Fruit fly (Drosophila melanogaster) whole organism: ENCODE measurements around the gene CG31928.

ENCODE experiments used
- CG8478 ChIP-seq: fragments of >200 bp; optimal IDR thresholded peaks from 2 replicates; lab custom pipeline; 2018; ENCODE audit warnings: inconsistent platforms
- EcR ChIP-seq, 2 experiments: fragments of >200 bp; optimal IDR thresholded peaks; 2 replicates each; lab custom pipeline; 2017; ENCODE audit warnings: missing biosample characterization in 2 of 2, missing genetic modification characterization in 2 of 2, missing genetic modification reagents in 2 of 2
- pan ChIP-seq: fragments of >200 bp; optimal IDR thresholded peaks from 2 replicates; lab custom pipeline; 2017
- psq ChIP-seq: fragments of >200 bp; optimal IDR thresholded peaks from 2 replicates; lab custom pipeline; 2017

DNA sequence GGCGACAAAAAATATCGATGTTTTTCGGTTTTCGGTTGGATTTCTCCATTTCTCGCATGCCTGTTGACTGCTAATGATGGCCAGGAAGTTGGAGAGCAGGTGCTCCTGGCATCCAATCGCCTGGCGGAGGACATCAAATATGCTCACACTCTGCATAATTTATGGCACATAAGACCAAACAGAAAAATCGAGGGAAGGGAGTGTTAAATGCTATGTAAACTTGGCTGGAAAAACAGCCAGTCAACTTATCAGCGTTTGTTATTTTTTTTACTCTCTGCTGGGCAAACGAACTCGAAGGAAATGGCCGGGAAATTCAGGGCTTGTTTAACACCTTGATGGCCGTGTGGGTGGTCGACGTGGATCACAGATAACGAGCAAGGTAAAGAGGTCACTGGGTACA, 43.9 kb upstream of the CG31928 start:
- TF ChIP-seq pan (no peak), CG8478 (lab: Kevin White, UChicago) (no peak), EcR (GFP tag; optimal IDR thresholded peaks at IDR 0.05; lab: Kevin White, UChicago) (no peak), psq (lab: Kevin White, UChicago) (no peak)
